Fruit fly (Drosophila melanogaster): ENCODE results near the gene pie.

pie gene

dm6 chr2L:10442048-10442790 is 19.6 kb upstream of the pie start, which contains the start of gene loh (continued):
- TF ChIP-seq HLH4C (GFP tag; IDR thresholded peaks at IDR 0.05; ENCODE audit: partially characterized antibody) (no peak), Meics (GFP tag; optimal IDR thresholded peaks at IDR 0.05) (no peak), CkIIα-i1 (GFP tag; IDR thresholded peaks at IDR 0.05) (no peak), CG17328 (GFP tag; IDR thresholded peaks at IDR 0.05) (no peak), dati (GFP tag; IDR thresholded peaks at IDR 0.05) (no peak), CG4404 (GFP tag; IDR thresholded peaks at IDR 0.05) (no peak), gro (GFP tag; optimal IDR thresholded peaks at IDR 0.05) (no peak), grn (GFP tag; optimal IDR thresholded peaks at IDR 0.05) (no peak), usp (GFP tag; optimal IDR thresholded peaks at IDR 0.05) (no peak), scrt (GFP tag; optimal IDR thresholded peaks at IDR 0.05) (no peak), Adf1 (GFP tag; IDR thresholded peaks at IDR 0.05) (no peak), Med (GFP tag) (peak; percentile 66), CG30403 (GFP tag; optimal IDR thresholded peaks at IDR 0.05) (peak; percentile 62), mam (GFP tag; optimal IDR thresholded peaks at IDR 0.05) (no peak), H2.0 (GFP tag; IDR thresholded peaks at IDR 0.05) (no peak), CG12769 (tag; optimal IDR thresholded peaks at IDR 0.05) (peak; percentile 24), lbe (GFP tag; optimal IDR thresholded peaks at IDR 0.05) (no peak), ken (GFP tag; IDR thresholded peaks at IDR 0.05) (0 out of 3 replicates have a peak, but pooled peaks have one; percentile 10), NK7.1 (GFP tag; optimal IDR thresholded peaks at IDR 0.05) (no peak), NC2β (GFP tag; optimal IDR thresholded peaks at IDR 0.05) (no peak), CG3407 (GFP tag; optimal IDR thresholded peaks at IDR 0.05) (peak; percentile 40), Hand (GFP tag; optimal IDR thresholded peaks at IDR 0.05) (no peak), CG8089 (GFP tag; optimal IDR thresholded peaks at IDR 0.05) (no peak), ewg (GFP tag; optimal IDR thresholded peaks at IDR 0.05) (peak; percentile 50), Taf1 (GFP tag; IDR thresholded peaks at IDR 0.05) (0 out of 2 replicates have a peak, but pooled peaks have one; percentile 26), Ravus (GFP tag; IDR thresholded peaks at IDR 0.05) (no peak), CG2199 (GFP tag; IDR thresholded peaks at IDR 0.05) (no peak), Oaz (GFP tag; IDR thresholded peaks at IDR 0.05) (no peak), Abd-B (GFP tag; optimal IDR thresholded peaks at IDR 0.05) (no peak), Neu2 (GFP tag; optimal IDR thresholded peaks at IDR 0.05; ENCODE audit: borderline replicate concordance) (no peak), fd102C (GFP tag; optimal IDR thresholded peaks at IDR 0.05) (no peak), Ets65A (GFP tag) (peak; percentile 0), CG4820 (GFP tag; optimal IDR thresholded peaks at IDR 0.05) (peak; percentile 52), rib (GFP tag; IDR thresholded peaks at IDR 0.05) (no peak), CG4707 (GFP tag; optimal IDR thresholded peaks at IDR 0.05) (no peak), CG18619 (GFP tag; optimal IDR thresholded peaks at IDR 0.05) (peak; percentile 41), tll (GFP tag; optimal IDR thresholded peaks at IDR 0.05) (no peak), cwo (GFP tag; optimal IDR thresholded peaks at IDR 0.05) (no peak), HmgZ (tag; optimal IDR thresholded peaks at IDR 0.05) (no peak), CG13775 (GFP tag; optimal IDR thresholded peaks at IDR 0.05) (peak; percentile 32), CG10543 (GFP tag; optimal IDR thresholded peaks at IDR 0.05) (peak; percentile 64), CG2889 (GFP tag; IDR thresholded peaks at IDR 0.05) (no peak), yki (optimal IDR thresholded peaks at IDR 0.05) (no peak), Chrac-16 (GFP tag; optimal IDR thresholded peaks at IDR 0.05) (no peak), luna (GFP tag; optimal IDR thresholded peaks at IDR 0.05) (no peak), CG34224 (GFP tag; IDR thresholded peaks at IDR 0.05; ENCODE audit: partially characterized antibody) (no peak), CG5180 (GFP tag; optimal IDR thresholded peaks at IDR 0.05) (peak; percentile 65), Mrtf (GFP tag; IDR thresholded peaks at IDR 0.05) (no peak), maf-S (GFP tag; optimal IDR thresholded peaks at IDR 0.05) (no peak), Sry-δ (GFP tag; optimal IDR thresholded peaks at IDR 0.05) (no peak), H15 (GFP tag; IDR thresholded peaks at IDR 0.05) (no peak)
